Worm (Caenorhabditis elegans): ENCODE data around the gene C15F1.5.
A peak's percentile ranks its signal among the peaks of the same experiment; 100 is the strongest.

Gene C15F1.5

ce11 chrII:6975725-6976124 lies 5.3 kb upstream of the C15F1.5 start:
- TF ChIP-seq nhr-25 (tag; optimal IDR thresholded peaks at IDR 0.05): no peak
- TF ChIP-seq lsy-2 (tag; optimal IDR thresholded peaks at IDR 0.05): peak in 1 of 2 experiments; percentile 72

- peak; percentile 24 for TF ChIP-seq nhr-25 (tag; optimal IDR thresholded peaks at IDR 0.05)
- TF ChIP-seq lin-13 (GFP tag; optimal IDR thresholded peaks at IDR 0.05): peak; percentile 43
- no peak for TF ChIP-seq lin-11 (tag; optimal IDR thresholded peaks at IDR 0.05)
- TF ChIP-seq nhr-129 (tag; optimal IDR thresholded peaks at IDR 0.05): peak; percentile 38
- peak; percentile 83 for TF ChIP-seq unc-55 (GFP tag; optimal IDR thresholded peaks at IDR 0.05)
- peak; percentile 75 for TF ChIP-seq C34F6.9 (tag; optimal IDR thresholded peaks at IDR 0.05)
- no peak for TF ChIP-seq nhr-23 (tag; optimal IDR thresholded peaks at IDR 0.05)
- no peak for TF ChIP-seq blmp-1 (tag; optimal IDR thresholded peaks at IDR 0.05; ENCODE audit: insufficient read depth)
- no peak for TF ChIP-seq nhr-6 (tag; optimal IDR thresholded peaks at IDR 0.05)
- TF ChIP-seq crh-2 (tag; optimal IDR thresholded peaks at IDR 0.05): peak; percentile 43
- peak; percentile 92 for TF ChIP-seq gmeb-1 (tag; optimal IDR thresholded peaks at IDR 0.05)
- TF ChIP-seq nhr-10 (tag; optimal IDR thresholded peaks at IDR 0.05): no peak
- no peak for TF ChIP-seq alr-1 (tag; optimal IDR thresholded peaks at IDR 0.05)
- TF ChIP-seq sma-9 (GFP tag; optimal IDR thresholded peaks at IDR 0.05): peak; percentile 44
- no peak for TF ChIP-seq sma-9 (tag; optimal IDR thresholded peaks at IDR 0.05)
- no peak for TF ChIP-seq aly-2 (tag; optimal IDR thresholded peaks at IDR 0.05)
- TF ChIP-seq skn-1 (tag; optimal IDR thresholded peaks at IDR 0.05): no peak
- TF ChIP-seq ztf-1 (GFP tag; conservative IDR thresholded peaks at IDR 0.05): no peak
- peak; percentile 13 for TF ChIP-seq sma-3 (GFP tag; optimal IDR thresholded peaks at IDR 0.05)
- peak; percentile 40 for TF ChIP-seq snpc-4 (tag; optimal IDR thresholded peaks at IDR 0.05)
- peak; percentile 27 to 82 for TF ChIP-seq lsy-2 (tag; optimal IDR thresholded peaks at IDR 0.05)
Measured at ce11 chrII:6974011-6974410, 3.6 kb upstream of the C15F1.5 start.

- TF ChIP-seq nhr-25 (tag; optimal IDR thresholded peaks at IDR 0.05): no peak
- TF ChIP-seq nhr-21 (tag; optimal IDR thresholded peaks at IDR 0.05): no peak
- no peak for TF ChIP-seq sem-4 (tag; optimal IDR thresholded peaks at IDR 0.05)
- TF ChIP-seq nhr-129 (tag; optimal IDR thresholded peaks at IDR 0.05): peak; percentile 4
- TF ChIP-seq ztf-4 (tag; optimal IDR thresholded peaks at IDR 0.05): no peak
- TF ChIP-seq mbf-1 (tag; optimal IDR thresholded peaks at IDR 0.05): no peak
- no peak for TF ChIP-seq nhr-6 (tag; optimal IDR thresholded peaks at IDR 0.05)
- TF ChIP-seq F13H6.1 (tag; optimal IDR thresholded peaks at IDR 0.05): no peak
Measured at ce11 chrII:6973501-6973900, 3.1 kb upstream of the C15F1.5 start, which contains the start of gene sod-1. Gene sod-1 (minus strand): TSS chrII:6973887.

- TF ChIP-seq ceh-82 (tag; optimal IDR thresholded peaks at IDR 0.05) (no peak), lin-13 (GFP tag; optimal IDR thresholded peaks at IDR 0.05) (peak; percentile 7), nhr-23 (tag; optimal IDR thresholded peaks at IDR 0.05) (no peak), fos-1 (tag; optimal IDR thresholded peaks at IDR 0.05) (no peak), nhr-77 (tag; optimal IDR thresholded peaks at IDR 0.05) (no peak)
Measured at ce11 chrII:6972185-6972737, 1.8 kb upstream of the C15F1.5 start, which contains the start of gene art-1. Gene art-1 (minus strand): TSS chrII:6972235.

- TF ChIP-seq mab-5 (tag; optimal IDR thresholded peaks at IDR 0.05) (peak; percentile 41), nhr-25 (tag; optimal IDR thresholded peaks at IDR 0.05) (peak; percentile 41), nhr-23 (tag; optimal IDR thresholded peaks at IDR 0.05) (no peak), blmp-1 (tag; optimal IDR thresholded peaks at IDR 0.05; ENCODE audit: insufficient read depth) (no peak), fos-1 (tag; optimal IDR thresholded peaks at IDR 0.05) (peak; percentile 40), ceh-82 (tag; optimal IDR thresholded peaks at IDR 0.05) (peak; percentile 14), aly-2 (tag; optimal IDR thresholded peaks at IDR 0.05) (no peak), lsy-2 (tag; optimal IDR thresholded peaks at IDR 0.05) (peak; percentile 50 to 76), ZK546.5 (tag; optimal IDR thresholded peaks at IDR 0.05) (peak; percentile 8), nhr-11 (tag; optimal IDR thresholded peaks at IDR 0.05) (no peak), nhr-237 (tag; optimal IDR thresholded peaks at IDR 0.05) (no peak), nhr-77 (tag; optimal IDR thresholded peaks at IDR 0.05) (peak; percentile 44), F13H6.1 (tag; optimal IDR thresholded peaks at IDR 0.05) (peak; percentile 70), sem-4 (tag; optimal IDR thresholded peaks at IDR 0.05) (peak; percentile 59), nhr-129 (tag; optimal IDR thresholded peaks at IDR 0.05) (peak; percentile 70), nhr-10 (tag; optimal IDR thresholded peaks at IDR 0.05) (no peak), ama-1 (optimal IDR thresholded peaks at IDR 0.05) (peak; percentile 95), nhr-12 (tag; optimal IDR thresholded peaks at IDR 0.05) (no peak), ztf-4 (tag; optimal IDR thresholded peaks at IDR 0.05) (peak; percentile 41), mbf-1 (tag; optimal IDR thresholded peaks at IDR 0.05) (no peak), lin-13 (GFP tag; optimal IDR thresholded peaks at IDR 0.05) (peak; percentile 60), alr-1 (tag; optimal IDR thresholded peaks at IDR 0.05) (no peak), lin-39 (tag; optimal IDR thresholded peaks at IDR 0.05) (no peak), zag-1 (tag; optimal IDR thresholded peaks at IDR 0.05) (peak; percentile 66), unc-62 (GFP tag; optimal IDR thresholded peaks at IDR 0.05) (no peak), mdl-1 (tag; optimal IDR thresholded peaks at IDR 0.05) (peak; percentile 66 to 76), crh-2 (tag; optimal IDR thresholded peaks at IDR 0.05) (peak; percentile 52), nhr-6 (tag; optimal IDR thresholded peaks at IDR 0.05) (peak; percentile 2), C34F6.9 (tag; optimal IDR thresholded peaks at IDR 0.05) (peak; percentile 67), sma-3 (GFP tag; optimal IDR thresholded peaks at IDR 0.05) (peak; percentile 86), snpc-4 (tag; optimal IDR thresholded peaks at IDR 0.05) (peak; percentile 98), unc-55 (GFP tag; optimal IDR thresholded peaks at IDR 0.05) (peak; percentile 24), ceh-16 (tag; optimal IDR thresholded peaks at IDR 0.05) (peak; percentile 38), Y55F3AM.14 (GFP tag; optimal IDR thresholded peaks at IDR 0.05) (peak; percentile 59)
Measured at ce11 chrII:6968191-6968675, 2.2 kb downstream of the C15F1.5 start.
